Fruit fly (Drosophila melanogaster): Measurements from ENCODE around the gene nAChRalpha6.

dm6 chr2L:9864337-9864736 lies 21.7 kb downstream of the nAChRalpha6 start:
- TF ChIP-seq Hr96 (GFP tag; optimal IDR thresholded peaks at IDR 0.05) (no peak), Mnt (GFP tag; optimal IDR thresholded peaks at IDR 0.05) (no peak), Clk (GFP tag; optimal IDR thresholded peaks at IDR 0.05) (no peak), CG11617 (GFP tag; optimal IDR thresholded peaks at IDR 0.05) (no peak), cic (GFP tag; optimal IDR thresholded peaks at IDR 0.05) (no peak), Crg-1 (GFP tag; optimal IDR thresholded peaks at IDR 0.05) (no peak), CG12768 (GFP tag; optimal IDR thresholded peaks at IDR 0.05) (no peak), cnc (optimal IDR thresholded peaks at IDR 0.05) (no peak)

Measured in whole organism, adult.